Fruit fly (Drosophila melanogaster): ENCODE results near the gene CG12590.

DNA sequence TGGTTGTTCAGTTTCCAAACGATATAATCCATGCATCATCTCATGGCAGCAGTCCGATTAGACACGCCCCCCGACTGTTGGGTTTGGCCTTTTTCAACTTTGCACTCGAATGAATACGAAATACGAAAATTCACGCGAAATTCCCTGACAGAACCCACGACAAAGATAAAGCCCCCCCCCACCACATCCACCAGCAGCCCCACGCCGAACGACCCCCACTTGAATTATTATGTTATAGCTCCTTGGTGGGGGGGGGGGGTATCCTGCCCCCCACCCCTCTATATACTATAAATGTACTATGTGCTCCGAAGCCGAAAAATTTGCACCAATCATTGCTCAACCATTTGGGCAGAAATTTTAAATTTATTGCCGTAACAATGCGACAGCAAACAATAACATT, 2.8 kb downstream of the CG12590 start:
- TF ChIP-seq insv (optimal IDR thresholded peaks at IDR 0.05) (no peak), psq (optimal IDR thresholded peaks at IDR 0.05) (no peak), Myc (optimal IDR thresholded peaks at IDR 0.05) (no peak), h (optimal IDR thresholded peaks at IDR 0.05) (no peak), ttk (optimal IDR thresholded peaks at IDR 0.05) (no peak)

Data from Kc167 (cell line).